Worm (Caenorhabditis elegans): ENCODE measurements around the gene C12D8.21.
A peak's percentile ranks its signal among the peaks of the same experiment; 100 is the strongest.

The C12D8.21 gene

ce11 chrV:10246443-10246885, 5.5 kb upstream of the C12D8.21 start (continued):
- TF ChIP-seq nhr-179 (tag; optimal IDR thresholded peaks at IDR 0.05) (no peak), F52B5.7 (tag; optimal IDR thresholded peaks at IDR 0.05) (no peak), snpc-4 (GFP tag; optimal IDR thresholded peaks at IDR 0.05) (no peak), snpc-4 (tag; optimal IDR thresholded peaks at IDR 0.05) (no peak), let-526 (GFP tag; IDR thresholded peaks at IDR 0.05) (no peak), B0261.1 (tag; optimal IDR thresholded peaks at IDR 0.05) (no peak), xnd-1 (tag; optimal IDR thresholded peaks at IDR 0.05) (peak; percentile 1), egl-44 (GFP tag; IDR thresholded peaks at IDR 0.05) (no peak), egl-18 (GFP tag; IDR thresholded peaks at IDR 0.05) (no peak), akir-1 (GFP tag; optimal IDR thresholded peaks at IDR 0.05) (no peak), rcor-1 (GFP tag; IDR thresholded peaks at IDR 0.05) (no peak), tbp1 (GFP tag; optimal IDR thresholded peaks at IDR 0.05) (no peak), madf-3 (GFP tag; IDR thresholded peaks at IDR 0.05) (no peak), F37B4.10 (GFP tag; IDR thresholded peaks at IDR 0.05) (no peak), snpc-3.4 (tag; optimal IDR thresholded peaks at IDR 0.05) (no peak), F33H1.4 (GFP tag; IDR thresholded peaks at IDR 0.05) (no peak), lin-40 (tag; optimal IDR thresholded peaks at IDR 0.05) (no peak), Y56A3A.18 (GFP tag; IDR thresholded peaks at IDR 0.05) (no peak), ceh-100 (GFP tag; IDR thresholded peaks at IDR 0.05) (no peak), him-1 (tag; optimal IDR thresholded peaks at IDR 0.05) (no peak), ets-4 (GFP tag; optimal IDR thresholded peaks at IDR 0.05) (no peak), hmg-1.2 (GFP tag; IDR thresholded peaks at IDR 0.05) (peak; percentile 24; the same call in 1 of the 2 replicates), B0035.1 (tag; optimal IDR thresholded peaks at IDR 0.05) (no peak), dpff-1 (tag; optimal IDR thresholded peaks at IDR 0.05) (no peak), nhr-120 (GFP tag; IDR thresholded peaks at IDR 0.05) (no peak), lin-26 (GFP tag; IDR thresholded peaks at IDR 0.05) (no peak), ceh-58 (GFP tag; IDR thresholded peaks at IDR 0.05) (no peak), hmg-20 (GFP tag; IDR thresholded peaks at IDR 0.05) (no peak), D2030.7 (GFP tag; IDR thresholded peaks at IDR 0.05) (peak; percentile 37; the same call in 1 of the 2 replicates), mcd-1 (GFP tag; IDR thresholded peaks at IDR 0.05) (no peak; the same call in 1 of the 2 replicates), F39B2.1 (GFP tag; IDR thresholded peaks at IDR 0.05) (no peak), zim-3 (tag; optimal IDR thresholded peaks at IDR 0.05) (no peak), cebp-1 (GFP tag; IDR thresholded peaks at IDR 0.05) (no peak), cebp-1 (tag; optimal IDR thresholded peaks at IDR 0.05) (peak; percentile 28), let-607 (tag; optimal IDR thresholded peaks at IDR 0.05) (no peak), pha-4 (tag; optimal IDR thresholded peaks at IDR 0.05) (no peak), ztf-25 (GFP tag; IDR thresholded peaks at IDR 0.05) (no peak), ztf-6 (GFP tag; IDR thresholded peaks at IDR 0.05) (no peak), C17E4.6 (GFP tag; IDR thresholded peaks at IDR 0.05) (no peak), Y79H2A.3 (GFP tag; conservative IDR thresholded peaks at IDR 0.05) (no peak), B0336.3 (GFP tag; IDR thresholded peaks at IDR 0.05) (no peak), madf-6 (GFP tag; IDR thresholded peaks at IDR 0.05) (peak; percentile 50), F22D6.2 (tag; optimal IDR thresholded peaks at IDR 0.05) (no peak), aptf-2 (GFP tag; conservative IDR thresholded peaks at IDR 0.05) (no peak), attf-5 (GFP tag; optimal IDR thresholded peaks at IDR 0.05) (peak; percentile 34), F23B12.7 (tag; optimal IDR thresholded peaks at IDR 0.05; ENCODE audit: insufficient read depth) (no peak), nhr-90 (tag; optimal IDR thresholded peaks at IDR 0.05) (no peak), ceh-27 (GFP tag; optimal IDR thresholded peaks at IDR 0.05) (no peak), somi-1 (GFP tag; optimal IDR thresholded peaks at IDR 0.05) (peak; percentile 45), Y53F4B.3 (GFP tag; IDR thresholded peaks at IDR 0.05) (no peak)

Measured in whole organism, young adult.